Worm (Caenorhabditis elegans): Measurements from ENCODE around the gene ndua-7.

- no peak for TF ChIP-seq madf-2 (tag; optimal IDR thresholded peaks at IDR 0.05)
- no peak for TF ChIP-seq elt-4 (tag; optimal IDR thresholded peaks at IDR 0.05)
- TF ChIP-seq fkh-10 (GFP tag; optimal IDR thresholded peaks at IDR 0.05) = no peak
- TF ChIP-seq pqm-1 (tag; optimal IDR thresholded peaks at IDR 0.05) = no peak
- no peak for TF ChIP-seq eyg-1 (tag; optimal IDR thresholded peaks at IDR 0.05)
- no peak for TF ChIP-seq ceh-19 (GFP tag; optimal IDR thresholded peaks at IDR 0.05)
- no peak for TF ChIP-seq pag-3 (tag; optimal IDR thresholded peaks at IDR 0.05; ENCODE audit: borderline replicate concordance)
- no peak for TF ChIP-seq ztf-16 (tag; optimal IDR thresholded peaks at IDR 0.05)
- TF ChIP-seq hlh-30 (tag; optimal IDR thresholded peaks at IDR 0.05; ENCODE audit: insufficient read depth) = no peak
- no peak for TF ChIP-seq Y22D7AL.16 (tag; optimal IDR thresholded peaks at IDR 0.05)
These were observed 11.7 kb upstream of the ndua-7 start for ce11 chrII:13505977-13506568.
